Worm (Caenorhabditis elegans) whole organism, midembryonic: ENCODE data around the gene gars-1.

Experiments used
- T22C8.4 ChIP-seq: fragments of 200-800 bp; sonication (Bioruptor generic); IDR thresholded peaks from 2 replicates; pipeline ENCODE4 v1.3.6; 2022; ENCODE audit warnings: missing genetic modification characterization, missing compliant biosample characterization
- cog-1 ChIP-seq: sonication (generic microtip); optimal IDR thresholded peaks from 2 replicates; lab custom pipeline; 2016; ENCODE audit warnings: missing genetic modification characterization, missing compliant biosample characterization
- flt-1 ChIP-seq: fragments of 200-800 bp; sonication (Bioruptor generic); IDR thresholded peaks from 2 replicates; pipeline ENCODE4 v1.3.6; 2022; ENCODE audit warnings: missing genetic modification characterization, missing compliant biosample characterization
- klf-2 ChIP-seq: fragments of 200-800 bp; sonication (Bioruptor generic); conservative IDR thresholded peaks from 2 replicates; pipeline ENCODE4 v1.3.6; 2022; ENCODE audit warnings: missing genetic modification reagents, missing genetic modification characterization, missing compliant biosample characterization
- med-1 ChIP-seq: sonication (generic microtip); optimal IDR thresholded peaks from 2 replicates; lab custom pipeline; 2017; ENCODE audit warnings: missing genetic modification characterization, mild to moderate bottlenecking, missing compliant biosample characterization, antibody characterized with exemption, missing genetic modification reagents; ENCODE audit not compliant: insufficient read depth
- ref-1 ChIP-seq: fragments of 200-800 bp; sonication (Bioruptor generic); conservative IDR thresholded peaks from 2 replicates; pipeline ENCODE4 v1.3.6; 2022; ENCODE audit warnings: missing genetic modification reagents, missing genetic modification characterization, missing compliant biosample characterization
- tab-1 ChIP-seq: fragments of 200-800 bp; sonication (Bioruptor generic); IDR thresholded peaks from 2 replicates; pipeline ENCODE4 v1.3.6; 2022; ENCODE audit warnings: missing genetic modification characterization, missing compliant biosample characterization
- ztf-23 ChIP-seq: fragments of 200-800 bp; sonication (Bioruptor generic); IDR thresholded peaks from 2 replicates; pipeline ENCODE4 v1.3.6; 2022; ENCODE audit warnings: missing genetic modification reagents, missing genetic modification characterization, missing compliant biosample characterization
- ztf-29 ChIP-seq: fragments of 200-800 bp; sonication (Bioruptor generic); IDR thresholded peaks from 2 replicates; pipeline ENCODE4 v1.3.6; 2022; ENCODE audit warnings: missing genetic modification reagents, missing genetic modification characterization, missing compliant biosample characterization

- TF ChIP-seq cog-1 (tag; lab: Kevin White, UChicago) (no peak), ztf-29 (GFP tag; lab: Robert Waterston, UW) (no peak), tab-1 (GFP tag; lab: Robert Waterston, UW) (no peak), T22C8.4 (GFP tag; lab: Robert Waterston, UW) (no peak), klf-2 (GFP tag; lab: Robert Waterston, UW) (no peak), flt-1 (no peak), ref-1 (GFP tag; lab: Robert Waterston, UW) (no peak), ztf-23 (GFP tag; lab: Robert Waterston, UW) (no peak), med-1 (GFP tag; lab: Kevin White, UChicago) (no peak)
These were observed 9.7 kb upstream of the gars-1 start, which contains the start of gene emb-1 for ce11 chrIII:5173139-5173538.
